Fruit fly (Drosophila melanogaster): ENCODE results near the gene CG3345.

CG3345 gene

DNA sequence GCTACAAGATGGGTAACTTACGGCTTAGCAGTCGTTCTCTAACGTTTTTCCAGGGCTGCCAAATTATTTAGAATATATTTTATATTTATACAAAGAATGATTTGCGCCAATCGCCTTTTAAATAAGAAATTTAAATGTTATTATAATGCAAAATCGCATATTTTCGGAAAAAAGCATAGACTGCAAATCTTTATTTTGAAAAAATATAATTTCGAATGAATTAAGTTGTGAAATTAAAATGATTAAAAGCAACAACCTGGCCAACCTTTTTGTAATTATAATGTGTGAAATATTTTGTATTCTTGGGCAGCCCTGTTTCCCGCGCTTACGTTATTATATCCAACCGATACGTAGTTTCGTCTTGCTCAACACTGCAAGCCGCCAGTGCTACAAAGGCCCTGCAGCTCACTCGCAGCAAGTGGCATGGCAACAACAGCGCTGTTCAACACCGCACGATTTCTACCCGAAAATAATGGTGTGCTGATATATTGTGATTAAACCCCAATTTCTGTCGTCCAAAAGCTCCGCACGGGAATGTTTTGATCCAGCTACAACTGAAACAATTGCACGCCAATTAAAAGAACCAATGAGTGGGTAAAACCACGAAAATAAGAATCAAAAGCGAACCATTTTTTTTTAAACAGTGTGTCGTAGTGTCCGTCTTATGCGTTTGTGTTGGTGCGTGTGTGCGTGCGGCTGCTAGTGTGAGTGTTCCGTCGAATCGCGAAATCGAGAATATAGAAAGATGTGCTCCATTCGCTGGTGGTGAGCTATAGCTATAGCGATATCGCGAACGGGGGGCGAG, 28.8 kb downstream of the CG3345 start, which contains the start of gene Pi3K21B (continued):
- TF ChIP-seq bab2 (GFP tag; optimal IDR thresholded peaks at IDR 0.05): peak; percentile 96
- peak; percentile 60; the same call in 1 of the 2 replicates for TF ChIP-seq Poxn (GFP tag; IDR thresholded peaks at IDR 0.05)
- TF ChIP-seq CoRest (tag; optimal IDR thresholded peaks at IDR 0.05): peak; percentile 95
- peak; percentile 83 for TF ChIP-seq NC2β (GFP tag; optimal IDR thresholded peaks at IDR 0.05)
- TF ChIP-seq Rfx (GFP tag; IDR thresholded peaks at IDR 0.05): peak; percentile 96
- peak; percentile 37 for TF ChIP-seq CG12219 (GFP tag; optimal IDR thresholded peaks at IDR 0.05)
- TF ChIP-seq kah (GFP tag; optimal IDR thresholded peaks at IDR 0.05): peak; percentile 89
- peak; percentile 81 for TF ChIP-seq CG11093 (GFP tag; IDR thresholded peaks at IDR 0.05)
- TF ChIP-seq Dbx (GFP tag; IDR thresholded peaks at IDR 0.05): peak; percentile 93
- TF ChIP-seq tup (GFP tag; optimal IDR thresholded peaks at IDR 0.05): peak; percentile 90
- TF ChIP-seq aop (GFP tag; IDR thresholded peaks at IDR 0.05): peak; percentile 57
- TF ChIP-seq CG1602 (GFP tag; optimal IDR thresholded peaks at IDR 0.05): peak; percentile 90
- TF ChIP-seq zen (tag; optimal IDR thresholded peaks at IDR 0.05): peak; percentile 91
- TF ChIP-seq Scr (GFP tag; IDR thresholded peaks at IDR 0.05; ENCODE audit: partially characterized antibody): no peak
- peak; percentile 88 for TF ChIP-seq unpg (GFP tag; optimal IDR thresholded peaks at IDR 0.05)
- TF ChIP-seq C15 (GFP tag; IDR thresholded peaks at IDR 0.05): peak; percentile 46; the same call in 1 of the 3 replicates
- peak; percentile 93 for TF ChIP-seq nmo (GFP tag; optimal IDR thresholded peaks at IDR 0.05)
- 0 out of 3 replicates have a peak, but pooled peaks have one; percentile 10 for TF ChIP-seq knrl (GFP tag; IDR thresholded peaks at IDR 0.05; ENCODE audit: partially characterized antibody)
- peak; percentile 74 for TF ChIP-seq ewg (GFP tag; optimal IDR thresholded peaks at IDR 0.05)
- peak; percentile 72 for TF ChIP-seq CG6765 (GFP tag; optimal IDR thresholded peaks at IDR 0.05)
- peak; percentile 91 for TF ChIP-seq kay (GFP tag; optimal IDR thresholded peaks at IDR 0.05)
- peak; percentile 92 for TF ChIP-seq Dad (GFP tag; optimal IDR thresholded peaks at IDR 0.05)
- TF ChIP-seq pnt (GFP tag; optimal IDR thresholded peaks at IDR 0.05): peak; percentile 79
- peak; percentile 70 for TF ChIP-seq CG3065 (GFP tag; optimal IDR thresholded peaks at IDR 0.05)
- TF ChIP-seq cas (GFP tag; IDR thresholded peaks at IDR 0.05): peak; percentile 30; the same call in 1 of the 2 replicates
- peak; percentile 95 for TF ChIP-seq lilli (GFP tag; optimal IDR thresholded peaks at IDR 0.05)
- peak; percentile 93 for TF ChIP-seq CG13424 (tag; optimal IDR thresholded peaks at IDR 0.05)
- no peak; the same call in 1 of the 2 replicates for TF ChIP-seq Nf-YA (GFP tag; IDR thresholded peaks at IDR 0.05)
- TF ChIP-seq Spps (tag; optimal IDR thresholded peaks at IDR 0.05): peak; percentile 58
- peak; percentile 59 for TF ChIP-seq NK7.1 (GFP tag; optimal IDR thresholded peaks at IDR 0.05)
- peak; percentile 87 for TF ChIP-seq CG17359 (tag; optimal IDR thresholded peaks at IDR 0.05)
- TF ChIP-seq pfk (GFP tag; optimal IDR thresholded peaks at IDR 0.05): peak; percentile 55
- peak; percentile 83 for TF ChIP-seq lbe (GFP tag; optimal IDR thresholded peaks at IDR 0.05)
- peak; percentile 54 for TF ChIP-seq nau (GFP tag; optimal IDR thresholded peaks at IDR 0.05)
- TF ChIP-seq eyg (GFP tag; optimal IDR thresholded peaks at IDR 0.05): peak; percentile 78
- peak; percentile 91 for TF ChIP-seq gro (GFP tag; optimal IDR thresholded peaks at IDR 0.05)
- peak; percentile 67 for TF ChIP-seq Asciz (GFP tag; optimal IDR thresholded peaks at IDR 0.05)
- peak; percentile 99 for TF ChIP-seq Med (GFP tag)
- peak; percentile 77 for TF ChIP-seq CG6254 (GFP tag; optimal IDR thresholded peaks at IDR 0.05)
- TF ChIP-seq Aef1 (GFP tag; IDR thresholded peaks at IDR 0.05): peak; percentile 88
- peak; percentile 82 for TF ChIP-seq nerfin-1 (tag; optimal IDR thresholded peaks at IDR 0.05)
- peak; percentile 92 for TF ChIP-seq CG10209 (GFP tag; optimal IDR thresholded peaks at IDR 0.05)
- peak; percentile 81 for TF ChIP-seq ERR (GFP tag; optimal IDR thresholded peaks at IDR 0.05)
- TF ChIP-seq ato (GFP tag; IDR thresholded peaks at IDR 0.05; ENCODE audit: partially characterized antibody): no peak
- TF ChIP-seq CG2875 (GFP tag; optimal IDR thresholded peaks at IDR 0.05): peak; percentile 74
- peak; percentile 78 for TF ChIP-seq ap (GFP tag; IDR thresholded peaks at IDR 0.05)
- TF ChIP-seq crp (GFP tag; optimal IDR thresholded peaks at IDR 0.05): peak in 1 of 2 experiments; percentile 31
- TF ChIP-seq CG11398 (GFP tag; optimal IDR thresholded peaks at IDR 0.05): peak; percentile 76
